Fruit fly (Drosophila melanogaster) whole organism, embryonic: Measurements from ENCODE around the gene CG12521.

Source experiments
- Aef1 ChIP-seq: fragments of 200-800 bp; sonication (Bioruptor generic); IDR thresholded peaks from 3 replicates; pipeline ENCODE4 v1.3.6; 2022; ENCODE audit warnings: missing biosample characterization, missing genetic modification characterization
- BEAF-32 ChIP-seq: fragments of 200-800 bp; sonication (Bioruptor generic); optimal IDR thresholded peaks from 3 replicates; lab custom pipeline; 2017; ENCODE audit warnings: missing biosample characterization, missing genetic modification characterization, mild to moderate bottlenecking, moderate library complexity, missing genetic modification reagents
- Blimp-1 ChIP-seq: fragments of 200-800 bp; sonication (Bioruptor generic); optimal IDR thresholded peaks from 3 replicates; lab custom pipeline; 2018; ENCODE audit warnings: missing biosample characterization, missing genetic modification characterization, mild to moderate bottlenecking, moderate library complexity, missing genetic modification reagents
- CG14050 ChIP-seq: fragments of 200-800 bp; sonication (Bioruptor generic); IDR thresholded peaks from 3 replicates; pipeline ENCODE4 v1.3.6; 2022; ENCODE audit warnings: missing biosample characterization, missing genetic modification characterization
- CG14667 ChIP-seq: fragments of 200-800 bp; sonication (Bioruptor generic); IDR thresholded peaks from 2 replicates; pipeline ENCODE4 v1.3.6; 2022; ENCODE audit warnings: missing biosample characterization, missing genetic modification characterization
- CG15696 ChIP-seq: fragments of 200-800 bp; sonication (Bioruptor generic); optimal IDR thresholded peaks from 2 replicates; lab custom pipeline; 2019; ENCODE audit warnings: missing biosample characterization, mild to moderate bottlenecking, missing genetic modification characterization, moderate library complexity
- CG1603 ChIP-seq: fragments of 200-800 bp; sonication (Bioruptor generic); optimal IDR thresholded peaks from 2 replicates; lab custom pipeline; 2019; ENCODE audit warnings: missing biosample characterization, mild to moderate bottlenecking, missing genetic modification characterization, moderate library complexity
- CG2129 ChIP-seq: fragments of 200-800 bp; sonication (Bioruptor generic); IDR thresholded peaks from 2 replicates; pipeline ENCODE4 v1.3.6; 2022; ENCODE audit warnings: missing biosample characterization, missing genetic modification characterization; ENCODE audit not compliant: partially characterized antibody
- CG2202 ChIP-seq: fragments of 200-800 bp; sonication (Bioruptor generic); optimal IDR thresholded peaks from 2 replicates; lab custom pipeline; 2018; ENCODE audit warnings: missing biosample characterization, mild to moderate bottlenecking, missing genetic modification characterization
- CG2875 ChIP-seq: fragments of 200-800 bp; sonication (Bioruptor generic); optimal IDR thresholded peaks from 2 replicates; lab custom pipeline; 2017; ENCODE audit warnings: missing biosample characterization, mild to moderate bottlenecking, missing genetic modification characterization, missing genetic modification reagents
- CG34224 ChIP-seq: fragments of 200-800 bp; sonication (Bioruptor generic); IDR thresholded peaks from 3 replicates; pipeline ENCODE4 v1.3.6; 2022; ENCODE audit warnings: missing biosample characterization, missing genetic modification characterization; ENCODE audit not compliant: partially characterized antibody
- CG34422 ChIP-seq: fragments of 200-800 bp; sonication (Bioruptor generic); IDR thresholded peaks from 3 replicates; pipeline ENCODE4 v1.3.6; 2022; ENCODE audit warnings: missing biosample characterization, missing genetic modification characterization
- CG4360 ChIP-seq: fragments of 200-800 bp; sonication (Bioruptor generic); IDR thresholded peaks from 2 replicates; pipeline ENCODE4 v1.3.6; 2022; ENCODE audit warnings: missing biosample characterization, missing genetic modification characterization
- CG5245 ChIP-seq: fragments of 200-800 bp; sonication (Bioruptor generic); optimal IDR thresholded peaks from 3 replicates; lab custom pipeline; 2016; ENCODE audit warnings: missing biosample characterization, missing genetic modification characterization
- CG5953 ChIP-seq: fragments of 200-800 bp; sonication (Bioruptor generic); IDR thresholded peaks from 2 replicates; pipeline ENCODE4 v1.3.6; 2022; ENCODE audit warnings: missing biosample characterization, missing genetic modification characterization
- CG7987 ChIP-seq: fragments of 200-800 bp; sonication (Bioruptor generic); optimal IDR thresholded peaks from 2 replicates; lab custom pipeline; 2018; ENCODE audit warnings: missing biosample characterization, mild to moderate bottlenecking, missing genetic modification characterization, moderate library complexity
- CG8765 ChIP-seq: fragments of 200-800 bp; sonication (Bioruptor generic); IDR thresholded peaks from 2 replicates; pipeline ENCODE4 v1.3.6; 2022; ENCODE audit warnings: missing biosample characterization, missing genetic modification characterization
- CG9215 ChIP-seq: fragments of 200-800 bp; sonication (Bioruptor generic); IDR thresholded peaks from 2 replicates; pipeline ENCODE4 v1.3.6; 2022; ENCODE audit warnings: missing biosample characterization, missing genetic modification characterization
- CoRest ChIP-seq: fragments of 200-800 bp; sonication (Bioruptor generic); optimal IDR thresholded peaks from 3 replicates; lab custom pipeline; 2018; ENCODE audit warnings: missing biosample characterization, mild to moderate bottlenecking, missing genetic modification characterization, moderate library complexity
- Dad ChIP-seq: fragments of 200-800 bp; sonication (Bioruptor generic); optimal IDR thresholded peaks from 3 replicates; lab custom pipeline; 2016; ENCODE audit warnings: missing biosample characterization, missing genetic modification characterization
- Fer1 ChIP-seq: fragments of 200-800 bp; sonication (Bioruptor generic); optimal IDR thresholded peaks from 2 replicates; lab custom pipeline; 2017; ENCODE audit warnings: missing biosample characterization, mild to moderate bottlenecking, missing genetic modification characterization
- HLH3B ChIP-seq: fragments of 200-800 bp; sonication (Bioruptor generic); IDR thresholded peaks from 2 replicates; pipeline ENCODE4 v1.3.6; 2022; ENCODE audit warnings: missing biosample characterization, missing genetic modification characterization
- Hmr ChIP-seq: fragments of 200-800 bp; sonication (Bioruptor generic); optimal IDR thresholded peaks from 3 replicates; lab custom pipeline; 2017; ENCODE audit warnings: mild to moderate bottlenecking, missing biosample characterization, missing genetic modification reagents, missing genetic modification characterization
- Hsf ChIP-seq: fragments of 200-800 bp; sonication (Bioruptor generic); optimal IDR thresholded peaks from 3 replicates; lab custom pipeline; 2016; ENCODE audit warnings: missing biosample characterization, missing genetic modification characterization
- Mrtf ChIP-seq: fragments of 200-800 bp; sonication (Bioruptor generic); IDR thresholded peaks from 3 replicates; pipeline ENCODE4 v1.3.6; 2022; ENCODE audit warnings: missing biosample characterization, missing genetic modification characterization
- Rfx ChIP-seq: fragments of 200-800 bp; sonication (Bioruptor generic); IDR thresholded peaks from 2 replicates; pipeline ENCODE4 v1.3.6; 2022; ENCODE audit warnings: missing biosample characterization, missing genetic modification characterization
- Six4 ChIP-seq: fragments of 200-800 bp; sonication (Bioruptor generic); optimal IDR thresholded peaks from 2 replicates; lab custom pipeline; 2016; ENCODE audit warnings: missing biosample characterization, missing genetic modification characterization
- bowl ChIP-seq: fragments of 200-800 bp; sonication (Bioruptor generic); IDR thresholded peaks from 2 replicates; pipeline ENCODE4 v1.3.6; 2022; ENCODE audit warnings: missing biosample characterization, missing genetic modification characterization
- crp ChIP-seq, 2 experiments: fragments of 200-800 bp; sonication (Bioruptor generic); optimal IDR thresholded peaks; 2 replicates in 1 of 2; 3 replicates in 1 of 2; lab custom pipeline; 2017; ENCODE audit warnings: missing biosample characterization in 2 of 2, missing genetic modification characterization in 2 of 2, mild to moderate bottlenecking in 1 of 2, moderate library complexity in 1 of 2
- danr ChIP-seq: fragments of 200-800 bp; sonication (Bioruptor generic); IDR thresholded peaks from 2 replicates; pipeline ENCODE4 v1.3.6; 2022; ENCODE audit warnings: missing biosample characterization, missing genetic modification characterization
- dimm ChIP-seq: fragments of 200-800 bp; sonication (Bioruptor generic); IDR thresholded peaks from 2 replicates; pipeline ENCODE4 v1.3.6; 2022; ENCODE audit warnings: missing biosample characterization, missing genetic modification characterization
- inv ChIP-seq: fragments of 200-800 bp; sonication (Bioruptor generic); IDR thresholded peaks from 2 replicates; pipeline ENCODE4 v1.3.6; 2022; ENCODE audit warnings: missing biosample characterization, missing genetic modification characterization; ENCODE audit not compliant: partially characterized antibody
- jigr1 ChIP-seq: fragments of 200-800 bp; sonication (Bioruptor generic); IDR thresholded peaks from 3 replicates; pipeline ENCODE4 v1.3.6; 2022; ENCODE audit warnings: missing biosample characterization, missing genetic modification characterization
- lab ChIP-seq: fragments of 200-800 bp; sonication (Bioruptor generic); optimal IDR thresholded peaks from 3 replicates; lab custom pipeline; 2017; ENCODE audit warnings: missing biosample characterization, missing genetic modification characterization, mild to moderate bottlenecking, moderate library complexity, missing genetic modification reagents
- lov ChIP-seq, 2 experiments: fragments of 200-800 bp in 1 of 2; fragments of >200 bp in 1 of 2; sonication (Bioruptor generic) in 1 of 2; IDR thresholded peaks in 1 of 2; optimal IDR thresholded peaks in 1 of 2; 2 replicates in 1 of 2; 3 replicates in 1 of 2; pipeline versions ENCODE4 v1.3.6 to Lab custom; 2017 to 2022; ENCODE audit warnings: missing biosample characterization in 1 of 2, missing genetic modification characterization in 1 of 2
- pita ChIP-seq: fragments of 200-800 bp; sonication (Bioruptor generic); optimal IDR thresholded peaks from 2 replicates; lab custom pipeline; 2017; ENCODE audit warnings: missing biosample characterization, mild to moderate bottlenecking, missing genetic modification characterization
- psq ChIP-seq: fragments of 200-800 bp; sonication (Bioruptor generic); optimal IDR thresholded peaks from 2 replicates; lab custom pipeline; 2017; ENCODE audit warnings: missing biosample characterization, missing genetic modification characterization
- pzg ChIP-seq: fragments of 200-800 bp; sonication (Bioruptor generic); optimal IDR thresholded peaks from 3 replicates; lab custom pipeline; 2018; ENCODE audit warnings: missing biosample characterization, mild to moderate bottlenecking, missing genetic modification characterization, moderate library complexity
- rib ChIP-seq: fragments of 200-800 bp; sonication (Bioruptor generic); IDR thresholded peaks from 2 replicates; pipeline ENCODE4 v1.3.6; 2022; ENCODE audit warnings: missing biosample characterization, missing genetic modification characterization
- slp2 ChIP-seq: fragments of 200-800 bp; sonication (Bioruptor generic); optimal IDR thresholded peaks from 2 replicates; lab custom pipeline; 2016; ENCODE audit warnings: missing biosample characterization, missing genetic modification characterization
- ssp ChIP-seq: fragments of 200-800 bp; sonication (Bioruptor generic); IDR thresholded peaks from 2 replicates; pipeline ENCODE4 v1.3.6; 2022; ENCODE audit warnings: missing biosample characterization, missing genetic modification characterization
- sug ChIP-seq: fragments of 200-800 bp; optimal IDR thresholded peaks from 2 replicates; lab custom pipeline; 2019; ENCODE audit warnings: missing biosample characterization, mild to moderate bottlenecking, missing genetic modification characterization, moderate library complexity
- ttk ChIP-seq: fragments of 200-800 bp; sonication (Bioruptor generic); IDR thresholded peaks from 2 replicates; pipeline ENCODE4 v2.1.2; 2022; ENCODE audit warnings: missing biosample characterization, missing genetic modification characterization
- tup ChIP-seq: fragments of 200-800 bp; sonication (Bioruptor generic); optimal IDR thresholded peaks from 2 replicates; lab custom pipeline; 2016; ENCODE audit warnings: missing biosample characterization, mild to moderate bottlenecking, missing genetic modification characterization, moderate library complexity
- tx ChIP-seq: fragments of 200-800 bp; sonication (Bioruptor generic); optimal IDR thresholded peaks from 2 replicates; lab custom pipeline; 2016; ENCODE audit warnings: missing biosample characterization, missing genetic modification characterization
- zen2 ChIP-seq: fragments of 200-800 bp; sonication (Bioruptor generic); IDR thresholded peaks from 3 replicates; pipeline ENCODE4 v1.3.6; 2022; ENCODE audit warnings: missing biosample characterization, missing genetic modification characterization; ENCODE audit not compliant: partially characterized antibody
- zfh2 ChIP-seq: fragments of 200-800 bp; sonication (Bioruptor generic); optimal IDR thresholded peaks from 2 replicates; lab custom pipeline; 2016; ENCODE audit warnings: missing biosample characterization, missing genetic modification characterization

Gene CG12521

dm6 chr3L:11822446-11823334 is 24.9 kb downstream of the CG12521 start, which contains the start of gene RpL10Ab (continued):
- peak; percentile 20 for TF ChIP-seq Six4
- peak; percentile 54; the same call in 1 of the 2 replicates for TF ChIP-seq danr (GFP tag; lab: Robert Waterston, UW)
- peak; percentile 76 for TF ChIP-seq BEAF-32 (GFP tag; lab: Kevin White, UChicago)
- no peak for TF ChIP-seq CG14050 (GFP tag; lab: Robert Waterston, UW)
- TF ChIP-seq lab (GFP tag; lab: Kevin White, UChicago): peak; percentile 82
- no peak for TF ChIP-seq pita
- TF ChIP-seq CG9215: peak; percentile 67; the same call in 1 of the 2 replicates
- TF ChIP-seq Aef1 (GFP tag; lab: Robert Waterston, UW): peak; percentile 32; the same call in 1 of the 3 replicates
- TF ChIP-seq tup: no peak
- peak; percentile 50 for TF ChIP-seq CG15696 (tag; lab: Kevin White, UChicago)
- 0 out of 2 replicates have a peak, but pooled peaks have one; percentile 9 for TF ChIP-seq dimm
- TF ChIP-seq CG4360 (GFP tag; lab: Robert Waterston, UW): no peak
- no peak; the same call in 1 of the 3 replicates for TF ChIP-seq jigr1 (GFP tag; lab: Robert Waterston, UW)
- TF ChIP-seq CG2202 (tag; lab: Kevin White, UChicago): no peak
- peak; percentile 48; the same call in 1 of the 2 replicates for TF ChIP-seq ttk (GFP tag; lab: Robert Waterston, UW)
- TF ChIP-seq slp2 (GFP tag; lab: Kevin White, UChicago): peak; percentile 31
- TF ChIP-seq Fer1 (GFP tag; lab: Kevin White, UChicago): peak; percentile 3
- TF ChIP-seq Dad (GFP tag; lab: Kevin White, UChicago): peak; percentile 50
- TF ChIP-seq CG8765 (GFP tag; lab: Robert Waterston, UW): peak; percentile 44; the same call in 1 of the 2 replicates
- TF ChIP-seq zfh2: peak; percentile 68
- TF ChIP-seq CG7987 (GFP tag; lab: Kevin White, UChicago): peak; percentile 84
- no peak for TF ChIP-seq psq (GFP tag; lab: Kevin White, UChicago)
- TF ChIP-seq Rfx (GFP tag; lab: Robert Waterston, UW): peak; percentile 83
- peak; percentile 66; the same call in 1 of the 2 replicates for TF ChIP-seq CG5953 (GFP tag; lab: Robert Waterston, UW)
- TF ChIP-seq Blimp-1: peak; percentile 65
- TF ChIP-seq CoRest (tag; lab: Kevin White, UChicago): peak; percentile 73
- TF ChIP-seq bowl (GFP tag; lab: Robert Waterston, UW): no peak
- TF ChIP-seq CG1603 (tag; lab: Kevin White, UChicago): peak; percentile 69
- peak; percentile 82 for TF ChIP-seq inv (GFP tag; lab: Robert Waterston, UW)
- peak; percentile 6 for TF ChIP-seq CG5245 (GFP tag; lab: Kevin White, UChicago)
- peak; percentile 82 for TF ChIP-seq zen2 (GFP tag; lab: Robert Waterston, UW)
- peak; percentile 59; the same call in 1 of the 2 replicates for TF ChIP-seq CG14667
- TF ChIP-seq lov (optimal IDR thresholded peaks at IDR 0.05; lab: Kevin White, UChicago): no peak
- peak; percentile 86 for TF ChIP-seq lov (GFP tag; IDR thresholded peaks at IDR 0.05; lab: Robert Waterston, UW)
- TF ChIP-seq tx (GFP tag; lab: Kevin White, UChicago): no peak
- peak; percentile 33 for TF ChIP-seq sug (tag; lab: Kevin White, UChicago)
- TF ChIP-seq CG34422 (GFP tag; lab: Robert Waterston, UW): peak; percentile 69; the same call in 2 of the 3 replicates
- peak; percentile 73 for TF ChIP-seq ssp
- peak; percentile 46 for TF ChIP-seq Hsf (GFP tag; lab: Kevin White, UChicago)
- peak in 1 of 2 experiments; percentile 1 for TF ChIP-seq crp (GFP tag; optimal IDR thresholded peaks at IDR 0.05; lab: Kevin White, UChicago)
- TF ChIP-seq rib (GFP tag; lab: Robert Waterston, UW): peak; percentile 67; the same call in 1 of the 2 replicates
- peak; percentile 66 for TF ChIP-seq CG2129 (GFP tag; lab: Robert Waterston, UW)
- peak; percentile 68 for TF ChIP-seq Hmr
- peak; percentile 47 for TF ChIP-seq pzg
- TF ChIP-seq CG2875 (GFP tag; lab: Kevin White, UChicago): peak; percentile 39
- peak; percentile 53 for TF ChIP-seq CG34224 (GFP tag; lab: Robert Waterston, UW)
- peak; percentile 56 for TF ChIP-seq HLH3B (GFP tag; lab: Robert Waterston, UW)
- peak; percentile 35; the same call in 1 of the 3 replicates for TF ChIP-seq Mrtf (GFP tag; lab: Robert Waterston, UW)
